Worm (Caenorhabditis elegans) whole organism, L4 larva: Measurements from ENCODE around the gene chup-1.

ENCODE experiments used
- D1046.2 ChIP-seq: fragments of 200-800 bp; sonication (Bioruptor generic); IDR thresholded peaks from 2 replicates; pipeline ENCODE4 v1.3.6; 2022; ENCODE audit warnings: missing genetic modification characterization, missing compliant biosample characterization
- F26F4.8 ChIP-seq: fragments of 200-800 bp; sonication (Bioruptor generic); conservative IDR thresholded peaks from 2 replicates; pipeline ENCODE4 v1.3.6; 2022; ENCODE audit warnings: missing genetic modification characterization, missing compliant biosample characterization
- F37D6.2 ChIP-seq: sonication (generic microtip); optimal IDR thresholded peaks from 2 replicates; lab custom pipeline; 2016; ENCODE audit warnings: mild to moderate bottlenecking, missing genetic modification characterization, missing compliant biosample characterization
- F44E2.7 ChIP-seq: fragments of 200-800 bp; sonication (Bioruptor generic); IDR thresholded peaks from 2 replicates; pipeline ENCODE4 v2.1.2; 2022; ENCODE audit warnings: missing genetic modification characterization, missing compliant biosample characterization
- T26A8.4 ChIP-seq: fragments of 200-800 bp; sonication (Bioruptor generic); IDR thresholded peaks from 2 replicates; pipeline ENCODE4 v1.3.6; 2022; ENCODE audit warnings: missing genetic modification characterization, missing compliant biosample characterization
- ZK337.2 ChIP-seq: fragments of 200-800 bp; sonication (Bioruptor generic); IDR thresholded peaks from 2 replicates; pipeline ENCODE4 v1.3.6; 2022; ENCODE audit warnings: missing genetic modification reagents, missing genetic modification characterization, missing compliant biosample characterization
- aha-1 ChIP-seq: fragments of 150-350 bp; peaks from one replicate; lab custom pipeline; 2014; ENCODE audit warnings: missing biosample characterization, missing genetic modification characterization
- ama-1 ChIP-seq: fragments of 150-350 bp; optimal IDR thresholded peaks from 2 replicates; lab custom pipeline; 2014; ENCODE audit warnings: inconsistent platforms, mixed read lengths
- ceh-28 ChIP-seq: fragments of 150-350 bp; optimal IDR thresholded peaks from 2 replicates; lab custom pipeline; 2014; ENCODE audit warnings: missing biosample characterization, missing genetic modification reagents, missing genetic modification characterization
- ceh-32 ChIP-seq: sonication (generic microtip); optimal IDR thresholded peaks from 2 replicates; lab custom pipeline; 2016; ENCODE audit warnings: mild to moderate bottlenecking, missing genetic modification characterization, missing compliant biosample characterization; ENCODE audit not compliant: poor library complexity
- ceh-62 ChIP-seq: sonication (generic microtip); optimal IDR thresholded peaks from 2 replicates; lab custom pipeline; 2017; ENCODE audit warnings: missing biosample characterization, missing genetic modification characterization
- ctbp-1 ChIP-seq: fragments of 200-800 bp; sonication (Bioruptor generic); IDR thresholded peaks from 2 replicates; pipeline ENCODE4 v1.3.6; 2022; ENCODE audit warnings: missing genetic modification reagents, missing genetic modification characterization, missing compliant biosample characterization
- daf-12 ChIP-seq: fragments of 150-350 bp; optimal IDR thresholded peaks from 2 replicates; lab custom pipeline; 2014; ENCODE audit warnings: missing biosample characterization, missing genetic modification reagents, missing genetic modification characterization
- daf-8 ChIP-seq: fragments of 200-800 bp; sonication (Bioruptor generic); IDR thresholded peaks from 2 replicates; pipeline ENCODE4 v1.3.6; 2022; ENCODE audit warnings: missing genetic modification characterization, missing compliant biosample characterization
- egl-43 ChIP-seq: fragments of 200-800 bp; sonication (Bioruptor generic); IDR thresholded peaks from 2 replicates; pipeline ENCODE4 v1.3.6; 2022; ENCODE audit warnings: missing genetic modification reagents, missing genetic modification characterization, missing compliant biosample characterization
- fkh-10 ChIP-seq: fragments of 150-350 bp; optimal IDR thresholded peaks from 2 replicates; lab custom pipeline; 2014; ENCODE audit warnings: missing biosample characterization, missing genetic modification reagents, missing genetic modification characterization
- fos-1 ChIP-seq: fragments of 150-350 bp; optimal IDR thresholded peaks from 2 replicates; lab custom pipeline; 2014; ENCODE audit warnings: missing biosample characterization, missing genetic modification characterization
- hif-1 ChIP-seq, 2 experiments: sonication (generic microtip); optimal IDR thresholded peaks; 2 replicates each; lab custom pipeline; 2016 to 2017; ENCODE audit warnings: missing compliant biosample characterization in 2 of 2, missing genetic modification characterization in 2 of 2, missing genetic modification reagents in 2 of 2, missing genotype in 2 of 2, mild to moderate bottlenecking in 1 of 2
- hlh-11 ChIP-seq: fragments of 200-800 bp; sonication (Bioruptor generic); optimal IDR thresholded peaks from 2 replicates; lab custom pipeline; 2018; ENCODE audit warnings: mild to moderate bottlenecking, missing genetic modification characterization, missing compliant biosample characterization
- jun-1 ChIP-seq: fragments of 150-350 bp; optimal IDR thresholded peaks from 2 replicates; lab custom pipeline; 2014; ENCODE audit warnings: missing biosample characterization, missing genetic modification reagents, missing genetic modification characterization
- lim-7 ChIP-seq: fragments of 200-800 bp; sonication (Bioruptor generic); IDR thresholded peaks from 2 replicates; pipeline ENCODE4 v1.3.6; 2022; ENCODE audit warnings: missing genetic modification characterization, missing compliant biosample characterization
- lin-13 ChIP-seq: fragments of 150-350 bp; optimal IDR thresholded peaks from 2 replicates; lab custom pipeline; 2014; ENCODE audit warnings: missing biosample characterization, missing genetic modification reagents, missing genetic modification characterization
- lin-29 ChIP-seq: fragments of 200-800 bp; sonication (Bioruptor generic); IDR thresholded peaks from 2 replicates; pipeline ENCODE4 v1.3.6; 2022; ENCODE audit warnings: missing genetic modification reagents, missing genetic modification characterization, missing compliant biosample characterization
- lsy-2 ChIP-seq, 2 experiments: fragments of 150-350 bp in 1 of 2; sonication (generic microtip) in 1 of 2; optimal IDR thresholded peaks; 2 replicates each; lab custom pipeline; 2014 to 2017; ENCODE audit warnings: missing biosample characterization in 2 of 2, missing genetic modification characterization in 2 of 2
- mdl-1 ChIP-seq, 2 experiments: fragments of 150-350 bp in 1 of 2; sonication (generic microtip) in 1 of 2; optimal IDR thresholded peaks; 2 replicates each; lab custom pipeline; 2014 to 2017; ENCODE audit warnings: missing biosample characterization in 2 of 2, missing genetic modification characterization in 2 of 2
- mdt-29 ChIP-seq: fragments of 200-800 bp; sonication (Bioruptor generic); IDR thresholded peaks from 2 replicates; pipeline ENCODE4 v1.3.6; 2022; ENCODE audit warnings: missing genetic modification reagents, missing genetic modification characterization, missing compliant biosample characterization
- mep-1 ChIP-seq: fragments of 150-350 bp; sonication (generic microtip); optimal IDR thresholded peaks from 3 replicates; lab custom pipeline; 2014; ENCODE audit warnings: missing biosample characterization, missing genetic modification characterization
- mes-2 ChIP-seq: sonication (generic microtip); optimal IDR thresholded peaks from 2 replicates; lab custom pipeline; 2016; ENCODE audit warnings: missing genotype, mild to moderate bottlenecking, missing genetic modification characterization, missing compliant biosample characterization; ENCODE audit not compliant: poor library complexity, severe bottlenecking
- mxl-2 ChIP-seq: fragments of 200-800 bp; sonication (Bioruptor generic); conservative IDR thresholded peaks from 2 replicates; pipeline ENCODE4 v1.3.6; 2022; ENCODE audit warnings: missing genetic modification reagents, missing genetic modification characterization, missing compliant biosample characterization
- nhr-102 ChIP-seq: sonication (generic microtip); optimal IDR thresholded peaks from 2 replicates; lab custom pipeline; 2016; ENCODE audit warnings: mild to moderate bottlenecking, missing genetic modification characterization, moderate library complexity, missing compliant biosample characterization
- nhr-237 ChIP-seq: sonication (generic microtip); optimal IDR thresholded peaks from 2 replicates; lab custom pipeline; 2017; ENCODE audit warnings: missing biosample characterization, missing genetic modification characterization
- nhr-48 ChIP-seq: sonication (generic microtip); optimal IDR thresholded peaks from 2 replicates; lab custom pipeline; 2016; ENCODE audit warnings: mild to moderate bottlenecking, missing genetic modification characterization, missing compliant biosample characterization
- nhr-6 ChIP-seq: fragments of 150-350 bp; optimal IDR thresholded peaks from 2 replicates; lab custom pipeline; 2014; ENCODE audit warnings: missing biosample characterization, missing genetic modification characterization
- nhr-76 ChIP-seq: fragments of 150-350 bp; optimal IDR thresholded peaks from 2 replicates; lab custom pipeline; 2014; ENCODE audit warnings: missing biosample characterization, missing genetic modification characterization
- nhr-77 ChIP-seq: fragments of 150-350 bp; optimal IDR thresholded peaks from 2 replicates; lab custom pipeline; 2014; ENCODE audit warnings: missing biosample characterization, missing genetic modification characterization
- pha-4 ChIP-seq, 2 experiments: fragments of 150-350 bp in 1 of 2; fragments of 200-800 bp in 1 of 2; sonication (Bioruptor generic) in 1 of 2; IDR thresholded peaks in 1 of 2; optimal IDR thresholded peaks in 1 of 2; 2 replicates each; pipeline versions ENCODE4 v1.3.6 to Lab custom; 2014 to 2022; ENCODE audit warnings: missing genetic modification characterization in 2 of 2, missing genetic modification reagents in 2 of 2, missing biosample characterization in 1 of 2, missing compliant biosample characterization in 1 of 2
- php-3 ChIP-seq: fragments of 200-800 bp; sonication (Bioruptor generic); IDR thresholded peaks from 2 replicates; pipeline ENCODE4 v1.3.6; 2022; ENCODE audit warnings: missing genetic modification reagents, missing genetic modification characterization, missing compliant biosample characterization
- pqm-1 ChIP-seq: sonication (generic microtip); optimal IDR thresholded peaks from 2 replicates; lab custom pipeline; 2017; ENCODE audit warnings: missing biosample characterization, missing genetic modification characterization
- rbr-2 ChIP-seq: sonication (generic microtip); optimal IDR thresholded peaks from 2 replicates; lab custom pipeline; 2016; ENCODE audit warnings: missing genotype, missing genetic modification characterization, missing compliant biosample characterization
- saeg-2 ChIP-seq: fragments of 200-800 bp; sonication (Bioruptor generic); IDR thresholded peaks from 2 replicates; pipeline ENCODE4 v1.3.6; 2022; ENCODE audit warnings: missing genetic modification reagents, missing genetic modification characterization, missing compliant biosample characterization
- sdz-12 ChIP-seq: fragments of 200-800 bp; sonication (Bioruptor generic); optimal IDR thresholded peaks from 2 replicates; lab custom pipeline; 2018; ENCODE audit warnings: mild to moderate bottlenecking, missing genetic modification characterization, missing compliant biosample characterization
- set-16 ChIP-seq: fragments of 200-800 bp; sonication (Bioruptor generic); IDR thresholded peaks from 2 replicates; pipeline ENCODE4 v1.3.6; 2022; ENCODE audit warnings: missing genetic modification reagents, missing genetic modification characterization, missing compliant biosample characterization
- skn-1 ChIP-seq: fragments of 150-350 bp; optimal IDR thresholded peaks from 2 replicates; lab custom pipeline; 2014; ENCODE audit warnings: missing biosample characterization, missing genetic modification characterization
- snpc-1.2 ChIP-seq: fragments of 200-800 bp; sonication (Bioruptor generic); IDR thresholded peaks from 2 replicates; pipeline ENCODE4 v1.3.6; 2022; ENCODE audit warnings: missing genetic modification reagents, missing genetic modification characterization, missing compliant biosample characterization
- spr-1 ChIP-seq: sonication (generic microtip); optimal IDR thresholded peaks from 2 replicates; lab custom pipeline; 2016; ENCODE audit warnings: mild to moderate bottlenecking, missing genetic modification characterization, missing compliant biosample characterization
- tag-97 ChIP-seq: fragments of 200-800 bp; sonication (Bioruptor generic); IDR thresholded peaks from 2 replicates; pipeline ENCODE4 v1.3.6; 2022; ENCODE audit warnings: missing genetic modification characterization, missing compliant biosample characterization
- unc-130 ChIP-seq: sonication (generic microtip); optimal IDR thresholded peaks from 2 replicates; lab custom pipeline; 2016; ENCODE audit warnings: missing genetic modification reagents, missing genetic modification characterization, missing compliant biosample characterization
- unc-39 ChIP-seq: sonication (generic microtip); optimal IDR thresholded peaks from 2 replicates; lab custom pipeline; 2017; ENCODE audit warnings: missing biosample characterization, missing genetic modification characterization
- vab-7 ChIP-seq: fragments of 200-800 bp; sonication (Bioruptor generic); IDR thresholded peaks from 2 replicates; pipeline ENCODE4 v1.3.6; 2022; ENCODE audit warnings: missing genetic modification reagents, missing genetic modification characterization, missing compliant biosample characterization
- zfp-3 ChIP-seq: fragments of 200-800 bp; sonication (Bioruptor generic); conservative IDR thresholded peaks from 2 replicates; pipeline ENCODE4 v1.3.6; 2022; ENCODE audit warnings: missing genetic modification reagents, missing genetic modification characterization, missing compliant biosample characterization
- zip-2 ChIP-seq: fragments of 150-350 bp; optimal IDR thresholded peaks from 2 replicates; lab custom pipeline; 2014; ENCODE audit warnings: missing biosample characterization, missing genetic modification characterization

chup-1 gene

DNA sequence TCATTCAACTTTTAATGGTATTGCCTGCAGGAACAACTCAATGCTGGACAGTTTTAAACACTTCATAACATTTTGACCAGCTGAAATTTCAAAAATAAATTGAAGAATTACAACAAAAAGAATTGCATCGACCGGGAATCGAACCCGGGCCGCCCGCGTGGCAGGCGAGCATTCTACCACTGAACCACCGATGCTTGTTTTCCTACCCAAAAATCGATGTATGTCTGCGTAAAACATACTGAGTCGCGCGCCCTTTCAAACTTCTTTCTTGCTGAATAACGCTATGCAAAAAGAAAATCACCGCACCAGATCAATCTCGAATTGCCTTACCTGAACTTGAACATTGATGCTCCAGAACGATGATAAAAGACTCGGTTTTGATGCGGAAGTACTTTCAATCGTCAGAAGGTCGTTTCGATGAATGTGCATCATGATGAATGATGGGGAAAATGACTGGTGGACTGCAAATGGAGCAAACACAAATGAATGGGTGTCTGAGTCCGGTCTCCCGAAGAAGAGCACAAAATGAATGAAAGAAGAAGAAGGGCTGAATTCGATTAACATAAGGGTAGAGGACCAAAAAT, 4.8 kb downstream of the chup-1 start, which contains the start of gene R04E5.7 (continued):
- no peak for TF ChIP-seq php-3 (GFP tag; lab: Robert Waterston, UW)
- TF ChIP-seq ceh-32 (tag; lab: Kevin White, UChicago), result no peak
- TF ChIP-seq nhr-76 (tag; lab: Kevin White, UChicago), result no peak
- no peak for TF ChIP-seq D1046.2
- TF ChIP-seq sdz-12, result no peak
- TF ChIP-seq snpc-1.2 (GFP tag; lab: Robert Waterston, UW), result peak; percentile 82
- TF ChIP-seq F44E2.7 (GFP tag; lab: Robert Waterston, UW), result 0 out of 2 replicates have a peak, but pooled peaks have one; percentile 42
- TF ChIP-seq aha-1 (tag; lab: Kevin White, UChicago), result peak; percentile 38
- no peak for TF ChIP-seq T26A8.4 (GFP tag; lab: Robert Waterston, UW)
- TF ChIP-seq pha-4 (GFP tag; IDR thresholded peaks at IDR 0.05; lab: Robert Waterston, UW), result peak; percentile 52; the same call in 1 of the 2 replicates
- no peak for TF ChIP-seq pha-4 (tag; optimal IDR thresholded peaks at IDR 0.05; lab: Kevin White, UChicago)
- no peak for TF ChIP-seq nhr-48 (tag; lab: Kevin White, UChicago)
- no peak for TF ChIP-seq ceh-28 (tag; lab: Kevin White, UChicago)
- peak; percentile 57 for TF ChIP-seq mep-1
- TF ChIP-seq mdl-1 (tag; optimal IDR thresholded peaks at IDR 0.05; lab: Kevin White, UChicago), result peak in 1 of 2 experiments; percentile 20
- no peak for TF ChIP-seq zfp-3 (GFP tag; lab: Robert Waterston, UW)
- no peak for TF ChIP-seq fos-1
- TF ChIP-seq skn-1 (tag; lab: Kevin White, UChicago), result no peak
- no peak for TF ChIP-seq unc-39 (tag; lab: Kevin White, UChicago)
- TF ChIP-seq hlh-11 (tag; lab: Kevin White, UChicago), result peak; percentile 44
- no peak for TF ChIP-seq ama-1 (lab: Kevin White, UChicago)
- no peak for TF ChIP-seq fkh-10
- no peak for TF ChIP-seq jun-1 (tag; lab: Kevin White, UChicago)
- TF ChIP-seq egl-43, result peak; percentile 82
- no peak for TF ChIP-seq set-16 (GFP tag; lab: Robert Waterston, UW)
- no peak for TF ChIP-seq ZK337.2 (GFP tag; lab: Robert Waterston, UW)
- TF ChIP-seq ctbp-1 (GFP tag; lab: Robert Waterston, UW), result peak; percentile 52; the same call in 1 of the 2 replicates
- no peak for TF ChIP-seq daf-12 (tag; lab: Kevin White, UChicago)
- no peak for TF ChIP-seq hif-1 (tag; optimal IDR thresholded peaks at IDR 0.05; lab: Kevin White, UChicago)
- no peak for TF ChIP-seq mdt-29 (GFP tag; lab: Robert Waterston, UW)
- peak; percentile 58 for TF ChIP-seq mes-2 (tag; lab: Kevin White, UChicago)
- no peak for TF ChIP-seq ceh-62
- no peak for TF ChIP-seq F37D6.2 (tag; lab: Kevin White, UChicago)
- no peak for TF ChIP-seq tag-97 (GFP tag; lab: Robert Waterston, UW)
- no peak for TF ChIP-seq F26F4.8 (GFP tag; lab: Robert Waterston, UW)
- TF ChIP-seq rbr-2 (tag; lab: Kevin White, UChicago), result peak; percentile 54
- TF ChIP-seq unc-130 (GFP tag; lab: Kevin White, UChicago), result no peak
- TF ChIP-seq nhr-237, result no peak
- no peak for TF ChIP-seq daf-8 (GFP tag; lab: Robert Waterston, UW)
- peak in 1 of 2 experiments; percentile 42 for TF ChIP-seq lsy-2 (tag; optimal IDR thresholded peaks at IDR 0.05; lab: Kevin White, UChicago)
- no peak for TF ChIP-seq zip-2 (tag; lab: Kevin White, UChicago)
- TF ChIP-seq lin-29 (GFP tag; lab: Robert Waterston, UW), result no peak
- no peak for TF ChIP-seq mxl-2
- TF ChIP-seq nhr-6 (tag; lab: Kevin White, UChicago), result no peak
- TF ChIP-seq nhr-102 (tag; lab: Kevin White, UChicago), result peak; percentile 22
- no peak for TF ChIP-seq spr-1 (tag; lab: Kevin White, UChicago)
- TF ChIP-seq vab-7, result peak; percentile 57; the same call in 1 of the 2 replicates
- TF ChIP-seq nhr-77 (tag; lab: Kevin White, UChicago), result no peak
- TF ChIP-seq lim-7, result peak; percentile 64; the same call in 1 of the 2 replicates
- no peak for TF ChIP-seq lin-13
- no peak for TF ChIP-seq saeg-2 (GFP tag; lab: Robert Waterston, UW)
- no peak for TF ChIP-seq pqm-1 (tag; lab: Kevin White, UChicago)
